Worm (Caenorhabditis elegans) whole organism, early embryonic: ENCODE data around the gene C23G10.11.

Experiments
- ama-1 ChIP-seq: fragments of 150-350 bp; optimal IDR thresholded peaks from 2 replicates; lab custom pipeline; 2014
- ceh-36 ChIP-seq: sonication (generic microtip); optimal IDR thresholded peaks from 2 replicates; lab custom pipeline; 2016; ENCODE audit warnings: missing genetic modification characterization, inconsistent platforms, missing compliant biosample characterization
- hmg-4 ChIP-seq: fragments of 200-800 bp; sonication (Bioruptor generic); optimal IDR thresholded peaks from 2 replicates; lab custom pipeline; 2018; ENCODE audit warnings: mild to moderate bottlenecking, missing genetic modification characterization, missing compliant biosample characterization
- pes-1 ChIP-seq: fragments of 200-800 bp; sonication (Bioruptor generic); IDR thresholded peaks from 2 replicates; pipeline ENCODE4 v1.3.6; 2022; ENCODE audit warnings: missing genetic modification reagents, missing genetic modification characterization, missing compliant biosample characterization
- tbx-37 ChIP-seq: fragments of 200-800 bp; sonication (Bioruptor generic); conservative IDR thresholded peaks from 2 replicates; pipeline ENCODE4 v1.3.6; 2022; ENCODE audit warnings: missing genetic modification reagents, missing genetic modification characterization, missing compliant biosample characterization

DNA sequence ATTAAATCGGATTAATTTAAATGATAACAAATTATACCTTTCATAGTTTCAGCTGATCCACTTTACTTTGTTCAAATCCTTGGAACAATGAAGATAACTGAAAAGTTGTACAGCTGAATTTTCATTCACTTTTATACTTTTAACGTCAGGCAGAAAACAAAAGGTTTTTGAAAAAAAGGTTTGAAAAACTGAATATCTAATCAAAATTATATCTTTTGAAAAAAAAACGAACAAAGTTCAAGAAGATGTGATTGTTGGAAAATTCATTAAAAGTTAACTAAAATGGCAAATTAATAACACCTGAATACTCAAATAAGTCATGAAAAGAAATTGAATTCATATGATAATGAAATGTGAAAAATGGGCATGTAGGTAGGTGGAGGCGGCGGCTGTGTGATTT, 21.3 kb upstream of the C23G10.11 start, which contains the start of gene T12A2.21:
- TF ChIP-seq ama-1 (lab: Kevin White, UChicago) (no peak), tbx-37 (GFP tag; lab: Robert Waterston, UW) (no peak), pes-1 (no peak), ceh-36 (tag; lab: Kevin White, UChicago) (no peak), hmg-4 (GFP tag; lab: Kevin White, UChicago) (no peak)
